Fruit fly (Drosophila melanogaster) S2 (cell line): ENCODE measurements around the gene CG14563.

Experiments used
- CG8478 ChIP-seq: fragments of >200 bp; optimal IDR thresholded peaks from 2 replicates; lab custom pipeline; 2018
- CTCF ChIP-seq, 2 experiments: fragments of >200 bp; optimal IDR thresholded peaks; 2 replicates each; lab custom pipeline; 2018

The CG14563 gene

DNA sequence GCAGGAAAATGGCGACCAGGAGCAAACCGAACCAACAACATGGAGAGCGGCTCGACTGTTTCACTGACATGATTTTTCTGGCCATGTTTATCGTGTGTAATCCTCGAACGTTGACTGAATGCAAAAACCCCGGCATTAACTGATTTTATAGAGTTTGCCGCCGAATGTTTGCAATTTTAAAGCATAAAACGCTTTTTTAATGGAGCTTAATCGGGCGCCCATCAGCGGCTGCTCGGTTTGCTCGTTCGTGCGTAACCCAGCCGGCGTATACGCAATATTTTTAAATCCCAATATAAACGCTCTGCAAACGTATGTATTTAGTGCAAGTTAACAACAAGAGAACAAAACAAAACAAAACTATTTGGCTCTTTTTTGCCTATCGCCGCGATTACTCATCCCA lies at the start of gene CG14563:
Gene CG14563 (minus strand): TSS at position 101 of the 400 bp plus-strand sequence.
- TF ChIP-seq CG8478 (lab: Kevin White, UChicago) (no peak), CTCF (optimal IDR thresholded peaks at IDR 0.05; lab: Kevin White, UChicago) (no peak)

DNA sequence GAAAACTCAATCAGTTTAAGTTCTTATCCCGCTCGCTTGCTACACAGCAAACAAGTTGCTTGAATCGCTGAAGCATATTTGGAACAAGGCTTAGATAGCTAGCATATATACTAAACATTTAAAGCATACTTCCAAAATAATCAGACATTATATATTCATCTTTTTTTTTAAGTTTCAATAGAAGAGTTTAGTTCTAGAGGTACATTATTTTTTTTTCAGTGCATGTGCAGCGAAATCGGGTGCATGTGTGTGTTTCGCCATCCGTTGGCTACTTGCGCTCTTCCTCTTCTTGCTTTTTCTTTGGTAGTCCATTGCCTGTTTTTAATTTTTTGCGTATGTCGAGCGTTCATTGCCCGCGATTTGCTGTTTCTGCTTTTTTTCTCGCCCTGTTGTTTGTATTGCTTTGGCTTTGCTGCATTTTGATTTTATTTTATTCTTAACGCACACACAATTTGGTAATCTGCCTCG lies 49.2 kb upstream of the CG14563 start:
- TF ChIP-seq CTCF (optimal IDR thresholded peaks at IDR 0.05; lab: Kevin White, UChicago) (no peak), CG8478 (lab: Kevin White, UChicago) (no peak)

DNA sequence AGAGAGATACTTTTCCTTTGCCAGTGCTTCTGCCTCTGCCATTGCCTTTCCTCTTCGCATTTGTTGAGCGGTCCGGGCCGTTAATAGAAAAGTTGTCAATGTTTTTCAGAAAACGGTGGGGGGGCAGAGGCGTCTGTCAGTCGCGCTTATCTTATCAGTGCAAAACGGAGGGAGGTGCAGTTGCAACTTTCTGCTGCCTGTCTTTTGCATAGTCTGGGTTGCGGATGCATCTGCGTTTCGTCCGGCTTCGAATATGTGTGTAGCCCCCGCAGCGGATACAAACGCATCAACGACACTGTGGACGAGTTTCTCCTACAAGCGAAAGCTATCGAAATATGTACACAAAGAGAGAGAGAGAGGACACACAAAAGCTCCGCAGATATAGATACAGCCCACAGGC lies 47.4 kb upstream of the CG14563 start:
- TF ChIP-seq CG8478 (lab: Kevin White, UChicago) (no peak), CTCF (optimal IDR thresholded peaks at IDR 0.05; lab: Kevin White, UChicago) (no peak)

DNA sequence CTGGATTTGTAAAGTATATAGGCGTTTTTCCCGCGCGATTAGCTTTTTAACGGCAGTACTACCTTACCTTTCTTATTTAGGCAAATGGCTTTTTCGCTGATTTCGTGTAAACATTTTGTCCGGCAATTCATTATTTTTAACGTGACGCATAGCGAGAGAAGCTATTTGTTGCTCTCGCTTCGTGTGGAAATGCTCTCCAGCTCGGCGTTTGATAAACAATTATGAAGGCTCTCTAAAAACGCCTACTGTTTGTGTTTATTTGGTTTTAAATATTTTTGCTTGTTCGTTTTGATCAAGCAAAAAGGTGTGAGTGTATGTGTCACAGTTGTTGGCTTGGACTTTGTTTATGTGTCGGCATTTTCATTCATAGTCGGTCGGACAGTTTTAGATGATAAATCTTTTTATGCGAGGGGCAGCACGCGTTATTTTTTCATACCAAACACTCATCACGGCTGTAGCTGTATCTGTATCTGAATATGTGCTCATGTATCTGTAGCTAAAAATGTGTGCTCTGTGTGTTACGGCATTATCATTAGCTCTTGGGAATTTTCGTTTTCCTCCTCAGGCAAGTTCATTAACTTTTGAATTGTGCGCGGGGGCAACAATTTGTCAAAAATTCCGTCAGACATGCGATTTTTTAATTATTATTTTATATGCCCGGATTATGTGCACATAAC lies 44.8 kb upstream of the CG14563 start:
- no peak for TF ChIP-seq CTCF (optimal IDR thresholded peaks at IDR 0.05; lab: Kevin White, UChicago)
- no peak for TF ChIP-seq CG8478 (lab: Kevin White, UChicago)

DNA sequence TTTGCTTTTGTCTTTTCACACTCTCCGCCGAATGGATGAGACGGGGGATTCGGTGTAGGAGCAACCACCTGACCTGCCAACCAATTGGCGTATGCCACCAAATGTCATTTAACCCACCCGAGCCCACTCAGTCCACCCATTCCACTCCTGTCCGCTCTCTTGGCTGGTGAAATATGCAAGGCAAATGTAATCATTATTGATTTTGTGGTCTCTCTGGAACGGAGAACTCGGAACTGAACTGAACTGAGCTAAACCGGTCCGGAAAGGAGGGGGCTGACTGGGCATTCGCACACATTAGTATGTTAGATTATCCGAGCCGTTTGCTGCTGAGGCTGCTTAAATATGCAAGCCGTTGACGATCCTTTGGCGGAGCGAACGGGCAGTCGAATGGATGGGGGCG lies 41.9 kb upstream of the CG14563 start:
- TF ChIP-seq CG8478 (lab: Kevin White, UChicago) = no peak
- no peak for TF ChIP-seq CTCF (optimal IDR thresholded peaks at IDR 0.05; lab: Kevin White, UChicago)

DNA sequence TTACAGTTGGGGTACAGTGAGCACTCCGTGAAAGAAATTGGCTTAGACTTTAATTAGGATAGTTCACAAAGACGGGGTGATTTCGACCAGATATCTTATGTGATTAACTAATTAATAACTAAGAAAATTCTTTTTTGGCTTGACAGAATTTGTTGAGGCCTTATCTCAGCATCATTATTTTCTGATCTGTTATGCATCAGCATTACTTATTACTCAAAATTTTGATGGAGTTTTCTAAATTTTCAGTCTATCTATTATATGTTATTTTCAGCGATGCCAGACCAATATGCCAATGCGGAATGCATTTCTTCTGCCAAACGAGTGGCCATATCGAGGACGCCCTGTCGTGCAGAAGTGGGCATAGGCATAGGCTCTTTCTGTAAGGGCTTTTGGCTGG lies 41.4 kb upstream of the CG14563 start:
- TF ChIP-seq CG8478 (lab: Kevin White, UChicago) (no peak), CTCF (optimal IDR thresholded peaks at IDR 0.05; lab: Kevin White, UChicago) (no peak)

DNA sequence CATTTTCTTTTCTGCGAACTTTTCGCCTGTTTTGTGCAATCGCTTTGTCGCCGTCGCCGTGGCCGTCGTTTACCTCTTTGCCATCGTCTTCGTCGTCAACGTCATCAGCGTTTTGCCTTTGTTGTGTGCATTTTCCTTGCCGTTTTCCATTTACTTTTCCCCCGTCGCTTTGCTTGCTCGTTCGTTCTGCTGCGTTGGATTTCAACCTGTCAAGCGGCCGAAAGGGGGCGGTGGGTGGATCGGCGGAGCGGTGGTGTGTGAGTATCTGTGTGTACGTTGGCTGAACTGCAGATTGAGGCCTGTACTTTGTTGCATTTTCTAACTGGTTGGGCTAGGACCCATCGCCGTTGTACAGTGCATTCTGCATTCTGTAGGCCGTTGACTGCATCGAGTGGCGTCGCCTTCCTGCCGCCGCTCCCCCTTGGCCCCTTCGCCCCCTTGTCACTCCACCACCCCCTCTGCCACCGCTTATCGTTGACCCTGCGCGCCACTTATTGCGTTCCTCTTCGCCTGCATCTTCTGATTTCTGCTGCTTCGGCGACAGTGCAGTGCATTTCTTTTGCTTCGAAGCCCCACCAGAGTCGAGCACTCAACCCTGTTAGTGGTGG lies 40.9 kb upstream of the CG14563 start:
- TF ChIP-seq CG8478 (lab: Kevin White, UChicago) = no peak
- no peak for TF ChIP-seq CTCF (optimal IDR thresholded peaks at IDR 0.05; lab: Kevin White, UChicago)

DNA sequence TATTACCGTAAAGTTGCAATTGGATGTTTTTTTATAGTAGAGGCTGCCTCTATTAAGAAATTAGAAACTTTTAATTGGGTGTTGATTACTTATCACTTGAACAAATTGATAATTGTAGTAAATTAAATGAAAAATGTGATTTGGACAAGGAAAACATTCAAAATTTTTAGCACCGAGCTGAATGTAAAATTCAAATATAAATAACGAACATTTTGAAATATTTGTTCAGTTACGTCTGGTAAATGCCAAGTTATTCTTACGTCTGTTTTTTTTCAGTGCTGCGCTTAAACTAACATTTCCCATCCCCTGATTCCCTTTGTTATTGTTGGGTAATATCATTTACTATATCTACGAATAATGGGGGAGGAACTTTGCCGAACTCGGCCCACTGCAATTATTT lies 39.9 kb upstream of the CG14563 start:
- TF ChIP-seq CG8478 (lab: Kevin White, UChicago) (no peak), CTCF (optimal IDR thresholded peaks at IDR 0.05; lab: Kevin White, UChicago) (no peak)

DNA sequence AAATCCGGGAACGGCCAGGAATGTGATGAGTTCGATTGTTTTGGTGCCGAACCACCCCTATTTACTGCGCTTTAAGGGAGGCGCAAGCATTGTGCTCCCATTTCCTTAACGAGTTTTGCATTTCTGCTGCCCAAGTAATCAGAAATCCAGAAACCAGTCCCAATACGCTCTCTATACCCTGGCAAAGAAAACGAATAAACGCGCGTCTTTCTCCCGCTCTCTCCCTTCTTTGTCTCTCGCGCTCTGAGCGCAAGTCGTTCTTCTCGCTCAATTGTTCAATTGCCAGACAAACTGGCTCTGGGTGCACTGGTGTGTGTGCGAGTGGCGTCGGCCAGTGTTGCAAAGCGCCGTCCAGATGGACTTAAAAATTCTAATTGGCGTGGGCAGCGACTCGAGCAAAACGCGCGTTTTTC lies 38.2 kb upstream of the CG14563 start:
- peak in 1 of 2 experiments; percentile 17 for TF ChIP-seq CTCF (optimal IDR thresholded peaks at IDR 0.05; lab: Kevin White, UChicago)
- no peak for TF ChIP-seq CG8478 (lab: Kevin White, UChicago)

DNA sequence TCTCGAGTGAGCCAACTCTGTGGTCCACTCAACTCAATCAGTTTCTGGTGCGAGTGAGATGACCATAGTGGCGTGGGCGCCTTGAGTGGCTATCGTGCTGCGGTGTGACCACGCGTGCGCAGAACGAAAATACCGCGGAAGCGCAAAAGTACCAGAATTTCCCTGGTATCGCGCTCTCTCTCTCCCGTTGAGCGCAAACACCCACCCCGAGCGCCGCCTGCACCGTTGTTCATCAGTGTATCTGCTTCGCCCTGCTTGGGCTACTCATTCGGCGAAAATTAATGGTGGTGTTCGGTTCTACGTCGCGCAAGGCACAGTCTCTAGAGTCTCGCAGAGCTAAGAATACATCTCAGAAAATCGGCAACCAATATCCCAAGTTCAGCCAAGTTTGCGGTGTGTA lies 37.2 kb upstream of the CG14563 start:
- TF ChIP-seq CG8478 (lab: Kevin White, UChicago) = no peak
- peak; percentile 11 to 34 for TF ChIP-seq CTCF (optimal IDR thresholded peaks at IDR 0.05; lab: Kevin White, UChicago)

DNA sequence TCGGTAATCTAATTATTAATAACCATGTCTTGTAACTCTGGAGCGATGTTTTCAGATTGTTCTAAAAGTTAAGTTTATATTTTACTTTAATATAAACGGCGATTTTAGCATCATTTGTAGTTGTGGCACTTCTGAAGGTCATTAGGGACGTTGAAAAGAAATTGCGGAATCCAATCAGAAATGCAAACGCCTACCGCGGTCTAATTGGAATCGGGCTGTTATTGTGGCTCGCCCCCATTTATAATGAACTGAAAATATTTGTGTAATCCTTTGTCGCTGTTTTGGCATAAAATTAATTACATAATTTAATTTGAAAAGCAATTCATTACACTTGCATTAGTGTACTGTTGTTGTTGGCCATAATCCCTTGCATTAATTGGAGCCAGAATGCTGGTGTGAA lies 36.1 kb upstream of the CG14563 start:
- TF ChIP-seq CG8478 (lab: Kevin White, UChicago) = no peak
- no peak for TF ChIP-seq CTCF (optimal IDR thresholded peaks at IDR 0.05; lab: Kevin White, UChicago)

DNA sequence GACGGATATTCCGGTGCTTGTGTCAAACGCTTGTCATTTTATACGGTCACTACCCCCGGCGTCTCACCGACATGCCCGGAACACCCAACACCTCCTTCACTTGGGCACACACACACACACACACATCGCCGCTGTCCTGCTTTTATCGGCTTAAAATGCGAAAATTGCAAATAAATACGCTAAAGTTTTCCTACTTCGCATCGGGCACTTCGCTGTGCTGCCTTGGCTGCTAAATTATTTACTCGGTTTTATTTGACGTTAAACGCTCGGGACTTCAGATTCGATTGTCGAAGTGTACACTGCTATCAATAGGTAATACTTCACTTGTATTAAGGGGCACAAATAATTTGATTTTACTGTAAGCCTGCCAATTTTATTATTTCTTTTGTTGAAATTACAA lies 29.6 kb upstream of the CG14563 start:
- TF ChIP-seq CTCF (optimal IDR thresholded peaks at IDR 0.05; lab: Kevin White, UChicago) (no peak), CG8478 (lab: Kevin White, UChicago) (no peak)

DNA sequence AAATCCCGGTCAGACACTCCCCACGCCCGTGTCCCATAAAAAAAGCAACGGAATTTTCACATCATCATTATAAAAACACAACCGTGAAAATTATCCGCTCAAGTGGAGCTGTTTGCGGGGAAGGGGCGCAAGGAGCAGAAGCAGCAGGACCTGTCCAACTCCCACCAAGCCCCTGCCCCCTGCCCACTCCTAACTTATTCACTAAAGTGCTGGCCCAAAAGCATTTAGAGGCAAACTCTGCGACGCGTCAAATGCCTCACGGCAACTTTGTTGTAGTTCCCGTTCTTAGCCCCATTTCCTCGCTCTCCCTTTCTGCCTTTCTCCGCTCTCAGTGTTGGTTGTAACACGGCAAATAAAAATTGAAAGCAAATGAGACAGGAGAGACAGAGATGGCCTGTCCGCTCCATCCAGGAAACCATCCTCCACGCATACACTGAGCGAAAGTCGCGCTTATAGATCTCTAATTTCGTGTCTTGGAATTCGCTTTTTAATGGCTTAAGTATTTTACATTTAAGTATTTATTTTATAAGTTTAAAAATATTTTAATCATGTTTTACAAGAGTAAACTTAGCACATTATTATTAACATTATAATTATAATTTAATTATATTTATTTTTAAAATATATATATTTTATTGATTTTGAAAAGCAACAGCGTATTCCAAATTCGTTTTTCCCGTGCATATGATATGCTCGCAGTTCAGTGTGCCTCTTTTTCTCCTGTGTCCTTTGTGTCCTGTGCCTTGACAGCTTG lies 17.3 kb upstream of the CG14563 start:
- no peak for TF ChIP-seq CTCF (optimal IDR thresholded peaks at IDR 0.05; lab: Kevin White, UChicago)
- TF ChIP-seq CG8478 (lab: Kevin White, UChicago) = no peak

DNA sequence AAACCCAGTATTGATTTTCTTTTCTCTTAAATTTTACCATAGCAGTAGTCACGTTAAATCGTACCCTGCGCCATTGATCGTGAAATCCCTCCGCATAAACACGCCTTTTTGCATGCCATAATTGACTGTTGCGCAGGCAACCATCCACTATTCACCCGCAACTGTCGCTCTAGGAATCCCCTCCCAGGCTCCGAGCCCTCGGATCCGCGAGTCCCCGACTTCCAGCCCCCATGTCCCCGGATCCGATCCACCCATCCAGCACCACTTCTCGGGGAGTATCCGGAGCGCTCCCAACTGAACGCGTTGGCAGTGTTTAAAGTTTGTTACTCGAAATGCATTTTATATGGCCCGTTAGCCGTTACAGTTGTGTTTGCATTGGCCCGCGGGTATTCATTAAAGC lies 6.1 kb upstream of the CG14563 start:
- TF ChIP-seq CG8478 (lab: Kevin White, UChicago) = no peak
- no peak for TF ChIP-seq CTCF (optimal IDR thresholded peaks at IDR 0.05; lab: Kevin White, UChicago)

DNA sequence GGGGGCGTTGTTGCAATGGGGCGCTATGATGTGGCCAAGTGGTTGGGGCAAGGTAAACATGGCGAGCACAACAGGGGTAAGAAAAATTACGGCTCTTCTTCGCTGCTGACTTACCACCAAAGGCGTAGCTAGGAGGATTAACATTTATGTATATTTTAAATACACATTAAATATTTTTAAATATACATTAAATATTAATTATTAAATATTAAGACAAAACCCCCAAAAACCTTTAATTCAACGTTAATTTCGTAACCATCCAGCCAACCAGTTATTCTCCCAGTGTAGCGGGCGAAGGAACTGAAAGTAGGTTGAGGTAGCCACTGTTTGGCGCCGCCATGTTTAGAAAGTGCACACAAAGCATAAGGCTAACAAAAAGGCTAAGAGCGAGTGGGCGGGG lies 4.4 kb upstream of the CG14563 start:
- TF ChIP-seq CG8478 (lab: Kevin White, UChicago) (no peak), CTCF (optimal IDR thresholded peaks at IDR 0.05; lab: Kevin White, UChicago) (no peak)
